Worm (Caenorhabditis elegans) whole organism, L1 larva: Measurements from ENCODE around the gene F09G8.10.

Experiments used
- C16A3.4 ChIP-seq: fragments of 150-350 bp; optimal IDR thresholded peaks from 2 replicates; lab custom pipeline; 2014; ENCODE audit warnings: missing biosample characterization, missing genetic modification characterization
- F16B12.6 ChIP-seq: fragments of 150-350 bp; optimal IDR thresholded peaks from 2 replicates; lab custom pipeline; 2014; ENCODE audit warnings: missing biosample characterization, missing genetic modification characterization
- aha-1 ChIP-seq: fragments of 150-350 bp; optimal IDR thresholded peaks from 2 replicates; lab custom pipeline; 2014; ENCODE audit warnings: missing biosample characterization, missing genetic modification characterization
- aly-2 ChIP-seq: fragments of 150-350 bp; optimal IDR thresholded peaks from 2 replicates; lab custom pipeline; 2014; ENCODE audit warnings: missing biosample characterization, missing genetic modification characterization
- blmp-1 ChIP-seq: fragments of 150-350 bp; optimal IDR thresholded peaks from 2 replicates; lab custom pipeline; 2014; ENCODE audit warnings: missing biosample characterization, missing genetic modification characterization
- ceh-82 ChIP-seq, 3 experiments: fragments of 150-350 bp in 1 of 3; sonication (generic microtip) in 2 of 3; optimal IDR thresholded peaks; 2 replicates each; lab custom pipeline; 2014 to 2017; ENCODE audit warnings: missing biosample characterization in 3 of 3, missing genetic modification characterization in 3 of 3
- ceh-90 ChIP-seq: sonication (generic microtip); optimal IDR thresholded peaks from 2 replicates; lab custom pipeline; 2016; ENCODE audit warnings: missing genetic modification characterization, missing compliant biosample characterization
- dpl-1 ChIP-seq, 3 experiments: fragments of 150-350 bp in 2 of 3; sonication (generic microtip) in 1 of 3; optimal IDR thresholded peaks; 2 replicates each; lab custom pipeline; 2014 to 2017; ENCODE audit warnings: missing biosample characterization in 3 of 3, missing genetic modification characterization in 3 of 3, missing genetic modification reagents in 3 of 3
- efl-1 ChIP-seq, 4 experiments: fragments of 150-350 bp; optimal IDR thresholded peaks in 3 of 4; peaks in 1 of 4; 1 replicate in 1 of 4; 2 replicates in 3 of 4; lab custom pipeline; 2014; ENCODE audit warnings: missing biosample characterization in 2 of 4, missing genetic modification characterization in 2 of 4, missing genetic modification reagents in 2 of 4
- efl-3 ChIP-seq: fragments of 200-800 bp; sonication (Bioruptor generic); optimal IDR thresholded peaks from 2 replicates; lab custom pipeline; 2018; ENCODE audit warnings: mild to moderate bottlenecking, missing genetic modification characterization, missing compliant biosample characterization
- egl-27 ChIP-seq, 2 experiments: fragments of 150-350 bp in 1 of 2; sonication (generic microtip); optimal IDR thresholded peaks; 3 replicates each; lab custom pipeline; 2017 to 2018; ENCODE audit warnings: missing biosample characterization in 2 of 2, missing genetic modification characterization in 2 of 2, missing genetic modification reagents in 2 of 2
- elt-3 ChIP-seq, 6 experiments: fragments of 150-350 bp in 1 of 6; sonication (generic microtip); optimal IDR thresholded peaks; 2 replicates each; lab custom pipeline; 2017 to 2018; ENCODE audit warnings: missing biosample characterization in 6 of 6, missing genetic modification characterization in 6 of 6, inconsistent platforms in 1 of 6
- fkh-4 ChIP-seq: sonication (generic microtip); optimal IDR thresholded peaks from 2 replicates; lab custom pipeline; 2016; ENCODE audit warnings: missing compliant biosample characterization, missing genetic modification characterization, borderline replicate concordance
- fkh-8 ChIP-seq: sonication (generic microtip); optimal IDR thresholded peaks from 2 replicates; lab custom pipeline; 2016; ENCODE audit warnings: mild to moderate bottlenecking, missing genetic modification characterization, missing compliant biosample characterization
- hlh-17 ChIP-seq: fragments of 200-800 bp; sonication (Bioruptor generic); optimal IDR thresholded peaks from 2 replicates; lab custom pipeline; 2018; ENCODE audit warnings: missing genetic modification characterization, mild to moderate bottlenecking, missing compliant biosample characterization, moderate library complexity, borderline replicate concordance
- lin-13 ChIP-seq: fragments of 150-350 bp; optimal IDR thresholded peaks from 2 replicates; lab custom pipeline; 2014; ENCODE audit warnings: missing biosample characterization, missing genetic modification reagents, missing genetic modification characterization
- lin-14 ChIP-seq: fragments of 200-800 bp; sonication (Bioruptor generic); optimal IDR thresholded peaks from 2 replicates; lab custom pipeline; 2018; ENCODE audit warnings: mild to moderate bottlenecking, missing genetic modification characterization, moderate library complexity, missing compliant biosample characterization
- lin-15B ChIP-seq: fragments of 150-350 bp; sonication (generic microtip); optimal IDR thresholded peaks from 3 replicates; lab custom pipeline; 2014; ENCODE audit warnings: missing biosample characterization, missing genetic modification characterization
- lin-35 ChIP-seq, 2 experiments: fragments of 150-350 bp; optimal IDR thresholded peaks; 2 replicates each; lab custom pipeline; 2014; ENCODE audit warnings: missing biosample characterization in 2 of 2, missing genetic modification characterization in 2 of 2, missing genetic modification reagents in 2 of 2
- lir-3 ChIP-seq: sonication (generic microtip); optimal IDR thresholded peaks from 2 replicates; lab custom pipeline; 2016; ENCODE audit warnings: mild to moderate bottlenecking, missing genetic modification characterization, moderate library complexity, missing compliant biosample characterization; ENCODE audit not compliant: poor library complexity
- lsy-2 ChIP-seq, 2 experiments: fragments of 150-350 bp; optimal IDR thresholded peaks; 2 replicates each; lab custom pipeline; 2014; ENCODE audit warnings: missing biosample characterization in 2 of 2, missing genetic modification characterization in 2 of 2
- mef-2 ChIP-seq: fragments of 150-350 bp; optimal IDR thresholded peaks from 2 replicates; lab custom pipeline; 2014; ENCODE audit warnings: missing biosample characterization, missing genetic modification characterization
- mep-1 ChIP-seq: fragments of 150-350 bp; optimal IDR thresholded peaks from 2 replicates; lab custom pipeline; 2014; ENCODE audit warnings: missing biosample characterization, missing genetic modification characterization
- nhr-11 ChIP-seq: fragments of 150-350 bp; optimal IDR thresholded peaks from 2 replicates; lab custom pipeline; 2014; ENCODE audit warnings: missing biosample characterization, missing genetic modification characterization
- nhr-20 ChIP-seq: sonication (generic microtip); optimal IDR thresholded peaks from 2 replicates; lab custom pipeline; 2016; ENCODE audit warnings: mild to moderate bottlenecking, missing genetic modification characterization, missing compliant biosample characterization
- nhr-237 ChIP-seq: fragments of 150-350 bp; optimal IDR thresholded peaks from 2 replicates; lab custom pipeline; 2014; ENCODE audit warnings: missing biosample characterization, missing genetic modification characterization
- nhr-47 ChIP-seq: sonication (generic microtip); optimal IDR thresholded peaks from 2 replicates; lab custom pipeline; 2016; ENCODE audit warnings: mild to moderate bottlenecking, missing genetic modification characterization, moderate library complexity, missing compliant biosample characterization
- nhr-71 ChIP-seq: sonication (generic microtip); optimal IDR thresholded peaks from 2 replicates; lab custom pipeline; 2016; ENCODE audit warnings: mild to moderate bottlenecking, missing genetic modification characterization, moderate library complexity, missing compliant biosample characterization
- nhr-77 ChIP-seq: fragments of 150-350 bp; optimal IDR thresholded peaks from 2 replicates; lab custom pipeline; 2014; ENCODE audit warnings: missing biosample characterization, missing genetic modification characterization
- nhr-85 ChIP-seq: sonication (generic microtip); peaks from one replicate; lab custom pipeline; 2016; ENCODE audit warnings: missing genetic modification characterization, inconsistent platforms, missing compliant biosample characterization
- nhr-90 ChIP-seq: sonication (generic microtip); optimal IDR thresholded peaks from 2 replicates; lab custom pipeline; 2016; ENCODE audit warnings: mild to moderate bottlenecking, missing genetic modification characterization, missing compliant biosample characterization; ENCODE audit not compliant: poor library complexity
- pag-3 ChIP-seq: sonication (generic microtip); optimal IDR thresholded peaks from 2 replicates; lab custom pipeline; 2017; ENCODE audit warnings: missing genetic modification characterization, mild to moderate bottlenecking, missing compliant biosample characterization, antibody characterized with exemption, borderline replicate concordance; ENCODE audit not compliant: insufficient read depth
- rnt-1 ChIP-seq: sonication (generic microtip); optimal IDR thresholded peaks from 2 replicates; lab custom pipeline; 2016; ENCODE audit warnings: mild to moderate bottlenecking, missing genetic modification characterization, moderate library complexity, missing compliant biosample characterization
- skn-1 ChIP-seq: fragments of 150-350 bp; optimal IDR thresholded peaks from 2 replicates; lab custom pipeline; 2014; ENCODE audit warnings: missing biosample characterization, missing genetic modification characterization
- snu-23 ChIP-seq: sonication (generic microtip); optimal IDR thresholded peaks from 2 replicates; lab custom pipeline; 2016; ENCODE audit warnings: missing genetic modification characterization, missing compliant biosample characterization
- sptf-1 ChIP-seq: fragments of 150-350 bp; optimal IDR thresholded peaks from 2 replicates; lab custom pipeline; 2014; ENCODE audit warnings: missing biosample characterization, missing genetic modification characterization
- swsn-7 ChIP-seq: sonication (generic microtip); optimal IDR thresholded peaks from 2 replicates; lab custom pipeline; 2016; ENCODE audit warnings: missing genetic modification characterization, missing compliant biosample characterization
- tbx-2 ChIP-seq: sonication (generic microtip); optimal IDR thresholded peaks from 2 replicates; lab custom pipeline; 2016; ENCODE audit warnings: missing genetic modification characterization, missing compliant biosample characterization
- tlp-1 ChIP-seq: fragments of 150-350 bp; optimal IDR thresholded peaks from 2 replicates; lab custom pipeline; 2014; ENCODE audit warnings: missing biosample characterization, missing genetic modification characterization
- unc-62 ChIP-seq: fragments of 150-350 bp; optimal IDR thresholded peaks from 2 replicates; lab custom pipeline; 2014; ENCODE audit warnings: missing biosample characterization, missing genetic modification reagents, missing genetic modification characterization
- vab-15 ChIP-seq: sonication (generic microtip); optimal IDR thresholded peaks from 2 replicates; lab custom pipeline; 2017; ENCODE audit warnings: missing genotype, mild to moderate bottlenecking, missing genetic modification characterization, missing compliant biosample characterization
- xbp-1 ChIP-seq: sonication (generic microtip); optimal IDR thresholded peaks from 2 replicates; lab custom pipeline; 2016; ENCODE audit warnings: missing genetic modification characterization, missing compliant biosample characterization

Gene F09G8.10

ce11 chrIII:8254938-8255337 is 17.0 kb downstream of the F09G8.10 start, which contains the start of gene F09G8.5:
Gene F09G8.5 (plus strand): TSS chrIII:8254975.
- TF ChIP-seq nhr-47 (tag; lab: Kevin White, UChicago): no peak
- TF ChIP-seq lin-14 (GFP tag; lab: Kevin White, UChicago): peak; percentile 54

DNA sequence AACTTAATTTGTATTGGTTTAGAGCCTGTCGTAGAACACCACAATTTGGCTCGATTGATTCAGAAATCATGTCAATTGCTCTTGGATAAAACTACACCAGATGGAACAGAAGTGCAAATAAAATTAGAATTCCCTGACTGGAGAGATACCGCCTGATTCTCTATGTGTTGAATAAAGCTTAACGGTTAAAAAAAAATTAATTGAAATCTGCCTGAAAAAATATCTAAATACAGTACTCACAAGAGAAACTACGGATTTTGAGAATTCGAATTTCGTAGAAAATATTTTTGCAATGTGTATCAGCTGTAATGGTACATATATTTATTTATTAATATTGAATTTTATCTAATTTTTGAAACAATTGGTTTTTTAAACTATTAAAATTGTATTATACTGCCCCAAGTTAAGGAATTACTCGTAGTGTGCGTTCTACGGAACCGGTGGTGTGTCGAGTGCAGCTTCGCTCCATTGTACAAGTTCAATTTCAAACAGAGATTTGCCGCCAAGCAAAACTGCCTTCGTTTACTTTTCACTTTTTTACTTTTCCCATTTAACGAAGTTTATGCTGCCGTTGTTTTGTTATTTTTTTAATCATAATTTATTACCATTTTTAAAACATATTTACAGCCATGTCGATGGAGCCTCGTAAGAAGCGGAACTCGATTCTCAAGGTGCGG is 21.8 kb downstream of the F09G8.10 start, which contains the start of gene knl-1:
Gene knl-1, plus strand, starts transcription at position 626 of the 677 bp plus-strand sequence.
- TF ChIP-seq nhr-85 (tag; lab: Kevin White, UChicago) (peak; percentile 62), lsy-2 (tag; optimal IDR thresholded peaks at IDR 0.05; lab: Kevin White, UChicago) (peak; percentile 28 to 82), unc-62 (no peak), nhr-20 (tag; lab: Kevin White, UChicago) (peak; percentile 27), blmp-1 (tag; lab: Kevin White, UChicago) (peak; percentile 72), F16B12.6 (peak; percentile 42), lin-35 (GFP tag; optimal IDR thresholded peaks at IDR 0.05; lab: Kevin White, UChicago) (peak; percentile 77 to 94), tbx-2 (tag; lab: Kevin White, UChicago) (no peak), tlp-1 (tag; lab: Kevin White, UChicago) (no peak), aly-2 (tag; lab: Kevin White, UChicago) (no peak), lir-3 (tag; lab: Kevin White, UChicago) (peak; percentile 36), ceh-82 (tag; optimal IDR thresholded peaks at IDR 0.05; lab: Kevin White, UChicago) (peak in 1 of 3 experiments; percentile 61), dpl-1 (GFP tag; optimal IDR thresholded peaks at IDR 0.05; lab: Kevin White, UChicago) (peak; percentile 80 to 89 (median 81)), lin-15B (peak; percentile 74), elt-3 (tag; optimal IDR thresholded peaks at IDR 0.05; lab: Kevin White, UChicago) (peak in 1 of 6 experiments; percentile 22), nhr-77 (tag; lab: Kevin White, UChicago) (peak; percentile 28), efl-3 (GFP tag; lab: Kevin White, UChicago) (no peak), nhr-237 (tag; lab: Kevin White, UChicago) (peak; percentile 2), egl-27 (tag; optimal IDR thresholded peaks at IDR 0.05; lab: Kevin White, UChicago) (no peak), swsn-7 (peak; percentile 17), aha-1 (tag; lab: Kevin White, UChicago) (no peak), nhr-11 (tag; lab: Kevin White, UChicago) (no peak), lin-14 (GFP tag; lab: Kevin White, UChicago) (peak; percentile 46), lin-13 (GFP tag; lab: Kevin White, UChicago) (peak; percentile 49), skn-1 (tag; lab: Kevin White, UChicago) (peak; percentile 36), mep-1 (tag; lab: Kevin White, UChicago) (peak; percentile 69), fkh-4 (tag; lab: Kevin White, UChicago) (peak; percentile 5), ceh-90 (tag; lab: Kevin White, UChicago) (no peak), nhr-71 (tag; lab: Kevin White, UChicago) (no peak), snu-23 (GFP tag; lab: Kevin White, UChicago) (peak; percentile 50), vab-15 (tag; lab: Kevin White, UChicago) (peak; percentile 17), nhr-90 (tag; lab: Kevin White, UChicago) (peak; percentile 25), C16A3.4 (tag; lab: Kevin White, UChicago) (peak; percentile 82), hlh-17 (GFP tag; lab: Kevin White, UChicago) (no peak), pag-3 (tag; lab: Kevin White, UChicago) (no peak), nhr-47 (tag; lab: Kevin White, UChicago) (no peak), xbp-1 (peak; percentile 22), rnt-1 (tag; lab: Kevin White, UChicago) (peak; percentile 65), mef-2 (tag; lab: Kevin White, UChicago) (no peak), sptf-1 (tag; lab: Kevin White, UChicago) (no peak), efl-1 (optimal IDR thresholded peaks at IDR 0.05; lab: Kevin White, UChicago) (peak; percentile 84 to 91), efl-1 (GFP tag; optimal IDR thresholded peaks at IDR 0.05 in 1 of 2; lab: Kevin White, UChicago) (peak; percentile 83 to 97), fkh-8 (tag; lab: Kevin White, UChicago) (peak; percentile 19)
